Fruit fly (Drosophila melanogaster) whole organism, pupa: ENCODE data around the gene Wdr59.

Experiments
- CG10348 ChIP-seq: fragments of 200-800 bp; sonication (Bioruptor generic); IDR thresholded peaks from 2 replicates; pipeline ENCODE4 v1.3.6; 2022; ENCODE audit warnings: missing biosample characterization, missing genetic modification characterization
- CG17806 ChIP-seq: fragments of 200-800 bp; sonication (Bioruptor generic); optimal IDR thresholded peaks from 2 replicates; lab custom pipeline; 2018; ENCODE audit warnings: missing biosample characterization, mild to moderate bottlenecking, missing genetic modification characterization, moderate library complexity
- CG8159 ChIP-seq: fragments of 200-800 bp; sonication (Bioruptor generic); optimal IDR thresholded peaks from 3 replicates; lab custom pipeline; 2018; ENCODE audit warnings: missing biosample characterization, mild to moderate bottlenecking, missing genetic modification characterization, moderate library complexity
- Ets98B ChIP-seq: fragments of 200-800 bp; sonication (Bioruptor generic); IDR thresholded peaks from 2 replicates; pipeline ENCODE4 v1.3.6; 2022; ENCODE audit warnings: missing biosample characterization, missing genetic modification characterization

dm6 chr2L:11082025-11082424, 9.2 kb upstream of the Wdr59 start:
- TF ChIP-seq CG10348 (GFP tag; lab: Robert Waterston, UW) (no peak), CG8159 (tag; lab: Kevin White, UChicago) (no peak), Ets98B (GFP tag; lab: Robert Waterston, UW) (no peak), CG17806 (tag; lab: Kevin White, UChicago) (no peak)
